Worm (Caenorhabditis elegans): ENCODE measurements around the gene Y48A6B.9.
A peak's percentile ranks its signal among the peaks of the same experiment; 100 is the strongest.

Gene Y48A6B.9

DNA sequence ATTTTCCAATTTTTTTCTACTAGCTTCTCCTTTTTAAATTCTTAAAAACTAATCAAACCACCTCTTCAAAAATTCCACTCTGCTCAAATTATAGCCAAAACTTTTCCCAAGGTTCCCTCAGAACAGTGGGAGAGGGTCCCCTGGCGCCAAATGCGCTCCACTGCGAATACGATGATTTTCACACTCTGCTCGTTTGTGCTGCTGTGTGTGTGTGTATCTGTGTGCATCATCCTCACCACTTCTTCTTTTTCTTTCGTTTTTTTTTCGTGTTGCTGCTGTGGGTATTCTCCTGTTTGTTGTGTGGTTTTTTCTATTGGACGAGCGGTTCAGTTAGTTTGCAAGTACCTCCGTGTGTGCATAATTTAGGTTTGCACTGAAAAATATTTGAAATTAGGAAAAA, 6.3 kb downstream of the Y48A6B.9 start:
- TF ChIP-seq nfya-1 (tag; optimal IDR thresholded peaks at IDR 0.05; ENCODE audit: insufficient read depth) (peak; percentile 72), lin-39 (tag; optimal IDR thresholded peaks at IDR 0.05) (peak; percentile 88), skn-1 (tag; optimal IDR thresholded peaks at IDR 0.05) (peak; percentile 88), lin-15B (tag; optimal IDR thresholded peaks at IDR 0.05) (peak; percentile 86), hmg-11 (tag; optimal IDR thresholded peaks at IDR 0.05) (peak; percentile 19), elt-2 (tag; optimal IDR thresholded peaks at IDR 0.05) (no peak), daf-12 (tag; optimal IDR thresholded peaks at IDR 0.05) (no peak)

DNA sequence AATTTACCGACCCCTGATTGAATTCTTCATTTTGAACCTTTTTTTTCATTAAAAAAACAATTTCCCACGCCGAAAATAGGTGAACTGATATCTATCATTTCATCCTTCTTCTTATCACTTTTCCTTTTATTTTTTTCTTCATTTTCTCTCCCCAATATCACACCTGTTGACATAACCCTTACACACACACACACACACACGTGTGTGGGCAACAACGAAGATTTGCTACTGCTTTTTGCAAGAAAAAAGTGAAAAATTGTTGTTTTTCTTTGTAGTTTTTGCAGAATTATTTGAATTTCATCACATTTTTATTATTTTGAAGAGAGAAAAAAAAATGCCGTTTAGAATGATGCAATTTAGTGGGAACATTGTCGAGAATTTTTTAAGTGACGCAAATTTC, 7.6 kb downstream of the Y48A6B.9 start:
- TF ChIP-seq ama-1 (optimal IDR thresholded peaks at IDR 0.05) = no peak
- TF ChIP-seq snpc-4 (tag; optimal IDR thresholded peaks at IDR 0.05) = no peak
- peak; percentile 17 for TF ChIP-seq elt-2 (tag; optimal IDR thresholded peaks at IDR 0.05)
- no peak for TF ChIP-seq jun-1 (tag; optimal IDR thresholded peaks at IDR 0.05)
- no peak for TF ChIP-seq nhr-12 (tag; optimal IDR thresholded peaks at IDR 0.05)
- TF ChIP-seq egl-27 (tag; optimal IDR thresholded peaks at IDR 0.05) = no peak
- TF ChIP-seq pha-4 (tag; optimal IDR thresholded peaks at IDR 0.05) = peak; percentile 43
- TF ChIP-seq unc-62 (GFP tag; optimal IDR thresholded peaks at IDR 0.05) = no peak

DNA sequence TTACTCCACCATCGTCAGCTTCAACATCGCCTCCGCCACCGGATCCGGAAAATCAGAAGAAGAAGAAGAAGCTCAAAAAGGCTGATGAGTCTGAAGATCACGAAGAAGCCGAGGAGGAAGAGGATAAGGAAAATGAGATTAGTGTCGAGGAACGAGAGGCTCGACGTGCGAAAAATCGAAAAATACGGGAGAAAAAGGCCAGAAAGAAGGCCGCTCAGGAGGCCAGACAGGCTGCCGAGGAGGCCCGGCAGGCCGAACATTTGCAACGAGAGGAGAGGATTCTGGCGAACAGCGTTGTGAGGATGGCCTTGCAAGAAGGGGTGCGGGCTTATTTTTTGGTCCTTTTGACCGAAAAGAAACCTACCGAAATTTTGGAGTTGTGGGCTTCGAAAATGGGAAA, 12.2 kb downstream of the Y48A6B.9 start:
- TF ChIP-seq lin-15B (tag; optimal IDR thresholded peaks at IDR 0.05) (no peak), elt-3 (tag; optimal IDR thresholded peaks at IDR 0.05) (no peak), R02D3.7 (tag; optimal IDR thresholded peaks at IDR 0.05) (no peak), nhr-43 (tag; optimal IDR thresholded peaks at IDR 0.05; ENCODE audit: poor library complexity, severe bottlenecking) (no peak), zag-1 (tag; optimal IDR thresholded peaks at IDR 0.05) (no peak), snpc-4 (tag; optimal IDR thresholded peaks at IDR 0.05) (no peak), egl-5 (tag; optimal IDR thresholded peaks at IDR 0.05) (no peak), jun-1 (tag; optimal IDR thresholded peaks at IDR 0.05) (no peak), lin-39 (tag; optimal IDR thresholded peaks at IDR 0.05) (no peak), pqm-1 (tag; optimal IDR thresholded peaks at IDR 0.05) (no peak), nhr-237 (tag; optimal IDR thresholded peaks at IDR 0.05) (no peak), mml-1 (tag; optimal IDR thresholded peaks at IDR 0.05) (no peak), daf-12 (tag; optimal IDR thresholded peaks at IDR 0.05) (no peak), nfya-1 (tag; optimal IDR thresholded peaks at IDR 0.05; ENCODE audit: insufficient read depth) (no peak), tbx-2 (tag; optimal IDR thresholded peaks at IDR 0.05) (no peak), unc-39 (tag; optimal IDR thresholded peaks at IDR 0.05) (no peak), ztf-11 (tag; optimal IDR thresholded peaks at IDR 0.05) (no peak)

ce11 chrIII:11046549-11046948, 13.6 kb downstream of the Y48A6B.9 start:
- no peak for TF ChIP-seq nhr-25 (tag; optimal IDR thresholded peaks at IDR 0.05)
- TF ChIP-seq pqm-1 (tag; optimal IDR thresholded peaks at IDR 0.05) = peak; percentile 44
- TF ChIP-seq ceh-9 (tag; optimal IDR thresholded peaks at IDR 0.05) = no peak
- TF ChIP-seq R02D3.7 (tag; optimal IDR thresholded peaks at IDR 0.05) = no peak
- peak; percentile 70 for TF ChIP-seq elt-2 (tag; optimal IDR thresholded peaks at IDR 0.05)
- TF ChIP-seq ceh-16 (tag; optimal IDR thresholded peaks at IDR 0.05) = no peak
- no peak for TF ChIP-seq ZK546.5 (tag; optimal IDR thresholded peaks at IDR 0.05)
- no peak for TF ChIP-seq nhr-12 (tag; optimal IDR thresholded peaks at IDR 0.05)

ce11 chrIII:11050658-11051118, 17.7 kb downstream of the Y48A6B.9 start:
- TF ChIP-seq elt-2 (tag; optimal IDR thresholded peaks at IDR 0.05) (peak; percentile 48), snpc-4 (tag; optimal IDR thresholded peaks at IDR 0.05) (peak; percentile 10), egl-5 (tag; optimal IDR thresholded peaks at IDR 0.05) (peak; percentile 9), fkh-2 (tag; optimal IDR thresholded peaks at IDR 0.05) (no peak), hmg-11 (tag; optimal IDR thresholded peaks at IDR 0.05) (peak; percentile 55), nfya-1 (tag; optimal IDR thresholded peaks at IDR 0.05; ENCODE audit: insufficient read depth) (peak; percentile 29), jun-1 (tag; optimal IDR thresholded peaks at IDR 0.05) (peak; percentile 80), lin-15B (tag; optimal IDR thresholded peaks at IDR 0.05) (no peak), skn-1 (tag; optimal IDR thresholded peaks at IDR 0.05) (no peak), nhr-237 (tag; optimal IDR thresholded peaks at IDR 0.05) (no peak), pqm-1 (tag; optimal IDR thresholded peaks at IDR 0.05) (peak; percentile 45), nhr-12 (tag; optimal IDR thresholded peaks at IDR 0.05) (no peak), pha-4 (tag; optimal IDR thresholded peaks at IDR 0.05) (peak; percentile 82), ama-1 (optimal IDR thresholded peaks at IDR 0.05) (no peak), nhr-23 (tag; optimal IDR thresholded peaks at IDR 0.05) (peak; percentile 16)

- TF ChIP-seq fkh-2 (tag; optimal IDR thresholded peaks at IDR 0.05) (no peak), nhr-11 (tag; optimal IDR thresholded peaks at IDR 0.05) (no peak), pha-4 (tag; optimal IDR thresholded peaks at IDR 0.05) (no peak), lin-39 (tag; optimal IDR thresholded peaks at IDR 0.05) (no peak), lsy-12 (tag; optimal IDR thresholded peaks at IDR 0.05) (no peak), jun-1 (tag; optimal IDR thresholded peaks at IDR 0.05) (no peak), egl-27 (tag; optimal IDR thresholded peaks at IDR 0.05) (no peak), ztf-11 (tag; optimal IDR thresholded peaks at IDR 0.05) (no peak), eor-1 (tag; optimal IDR thresholded peaks at IDR 0.05) (no peak), nhr-12 (tag; optimal IDR thresholded peaks at IDR 0.05) (no peak), nhr-77 (tag; optimal IDR thresholded peaks at IDR 0.05) (no peak), skn-1 (tag; optimal IDR thresholded peaks at IDR 0.05) (no peak), nhr-23 (tag; optimal IDR thresholded peaks at IDR 0.05) (no peak), ama-1 (optimal IDR thresholded peaks at IDR 0.05) (no peak), mml-1 (tag; optimal IDR thresholded peaks at IDR 0.05) (no peak), fos-1 (tag; optimal IDR thresholded peaks at IDR 0.05) (no peak)
These were observed 20.6 kb downstream of the Y48A6B.9 start for ce11 chrIII:11053603-11054002.
